Worm (Caenorhabditis elegans) whole organism, midembryonic: ENCODE measurements around the gene citk-1.

ENCODE experiments used
- flt-1 ChIP-seq: fragments of 200-800 bp; sonication (Bioruptor generic); IDR thresholded peaks from 2 replicates; pipeline ENCODE4 v1.3.6; 2022; ENCODE audit warnings: missing genetic modification characterization, missing compliant biosample characterization
- klf-2 ChIP-seq: fragments of 200-800 bp; sonication (Bioruptor generic); conservative IDR thresholded peaks from 2 replicates; pipeline ENCODE4 v1.3.6; 2022; ENCODE audit warnings: missing genetic modification reagents, missing genetic modification characterization, missing compliant biosample characterization
- med-1 ChIP-seq: sonication (generic microtip); optimal IDR thresholded peaks from 2 replicates; lab custom pipeline; 2017; ENCODE audit warnings: missing genetic modification characterization, mild to moderate bottlenecking, missing compliant biosample characterization, antibody characterized with exemption, missing genetic modification reagents; ENCODE audit not compliant: insufficient read depth
- tab-1 ChIP-seq: fragments of 200-800 bp; sonication (Bioruptor generic); IDR thresholded peaks from 2 replicates; pipeline ENCODE4 v1.3.6; 2022; ENCODE audit warnings: missing genetic modification characterization, missing compliant biosample characterization
- ztf-23 ChIP-seq: fragments of 200-800 bp; sonication (Bioruptor generic); IDR thresholded peaks from 2 replicates; pipeline ENCODE4 v1.3.6; 2022; ENCODE audit warnings: missing genetic modification reagents, missing genetic modification characterization, missing compliant biosample characterization

ce11 chrII:13964325-13964724, 55.6 kb downstream of the citk-1 start:
- TF ChIP-seq med-1 (GFP tag; lab: Kevin White, UChicago) (no peak), ztf-23 (GFP tag; lab: Robert Waterston, UW) (no peak), tab-1 (no peak), klf-2 (GFP tag; lab: Robert Waterston, UW) (no peak), flt-1 (GFP tag; lab: Robert Waterston, UW) (no peak)
